Fruit fly (Drosophila melanogaster) whole organism, pupa: ENCODE results near the gene CG10560.

Experiments used
- CG15710 ChIP-seq: fragments of 200-800 bp; sonication (Bioruptor generic); optimal IDR thresholded peaks from 2 replicates; lab custom pipeline; 2018; ENCODE audit warnings: missing biosample characterization, mild to moderate bottlenecking, missing genetic modification characterization, moderate library complexity
- CG32121 ChIP-seq: fragments of 200-800 bp; sonication (Bioruptor generic); IDR thresholded peaks from 2 replicates; pipeline ENCODE4 v1.3.6; 2022; ENCODE audit warnings: missing biosample characterization, missing genetic modification characterization
- Pif1B ChIP-seq: fragments of 200-800 bp; sonication (Bioruptor generic); optimal IDR thresholded peaks from 3 replicates; lab custom pipeline; 2016; ENCODE audit warnings: missing biosample characterization, missing genetic modification characterization
- rn ChIP-seq: fragments of 200-800 bp; sonication (Bioruptor generic); IDR thresholded peaks from 2 replicates; pipeline ENCODE4 v1.3.6; 2022; ENCODE audit warnings: missing biosample characterization, missing genetic modification characterization

DNA sequence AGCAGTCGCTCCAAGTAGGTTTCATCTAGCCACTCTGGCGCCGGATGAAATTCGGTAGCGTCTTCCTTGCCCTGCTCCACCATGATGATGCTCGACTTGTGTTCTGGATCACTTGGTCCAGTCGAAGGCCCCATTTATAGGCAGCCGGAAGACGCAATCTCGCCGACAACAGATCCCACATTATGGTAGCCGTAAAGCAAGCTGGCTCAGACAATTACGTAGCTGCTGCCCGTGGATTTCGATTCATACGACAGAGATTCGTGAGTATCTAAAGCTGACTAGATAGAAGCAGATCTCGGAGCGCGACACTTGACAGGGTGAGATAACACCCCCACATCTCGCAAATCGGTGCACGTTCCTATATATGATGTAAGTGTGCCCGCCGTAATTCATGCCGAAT lies 42.8 kb downstream of the CG10560 start, which contains the start of gene CG10513:
- TF ChIP-seq rn (GFP tag; lab: Robert Waterston, UW) (no peak), CG15710 (tag; lab: Kevin White, UChicago) (no peak), Pif1B (GFP tag; lab: Kevin White, UChicago) (no peak), CG32121 (GFP tag; lab: Robert Waterston, UW) (no peak)
